Worm (Caenorhabditis elegans): ENCODE data around the gene npp-5.
A peak's percentile ranks its signal among the peaks of the same experiment; 100 is the strongest.

Gene npp-5

ce11 chrII:11634057-11634676, 34.6 kb upstream of the npp-5 start:
- TF ChIP-seq Y55F3AM.14 (GFP tag; optimal IDR thresholded peaks at IDR 0.05) = peak; percentile 91
- TF ChIP-seq mab-5 (tag; optimal IDR thresholded peaks at IDR 0.05) = peak; percentile 86
- no peak for TF ChIP-seq mbf-1 (tag; optimal IDR thresholded peaks at IDR 0.05)
- peak; percentile 95 for TF ChIP-seq nhr-129 (tag; optimal IDR thresholded peaks at IDR 0.05)
- peak; percentile 87 for TF ChIP-seq sem-4 (tag; optimal IDR thresholded peaks at IDR 0.05)
- TF ChIP-seq nhr-10 (tag; optimal IDR thresholded peaks at IDR 0.05) = no peak
- peak; percentile 78 for TF ChIP-seq ama-1 (optimal IDR thresholded peaks at IDR 0.05)
- TF ChIP-seq peb-1 (tag; optimal IDR thresholded peaks at IDR 0.05) = no peak
- peak; percentile 83 for TF ChIP-seq blmp-1 (tag; optimal IDR thresholded peaks at IDR 0.05; ENCODE audit: insufficient read depth)
- TF ChIP-seq sma-9 (GFP tag; optimal IDR thresholded peaks at IDR 0.05) = peak; percentile 93
- TF ChIP-seq sma-9 (tag; optimal IDR thresholded peaks at IDR 0.05) = no peak
- peak; percentile 87 to 94 for TF ChIP-seq mdl-1 (tag; optimal IDR thresholded peaks at IDR 0.05)
- TF ChIP-seq snpc-4 (tag; optimal IDR thresholded peaks at IDR 0.05) = peak; percentile 59
- TF ChIP-seq ztf-4 (tag; optimal IDR thresholded peaks at IDR 0.05) = peak; percentile 79
- TF ChIP-seq gmeb-1 (tag; optimal IDR thresholded peaks at IDR 0.05) = peak; percentile 59
- TF ChIP-seq lin-11 (tag; optimal IDR thresholded peaks at IDR 0.05) = peak; percentile 70
- peak; percentile 86 for TF ChIP-seq zag-1 (tag; optimal IDR thresholded peaks at IDR 0.05)
- TF ChIP-seq unc-62 (GFP tag; optimal IDR thresholded peaks at IDR 0.05) = no peak
- no peak for TF ChIP-seq ZK546.5 (tag; optimal IDR thresholded peaks at IDR 0.05)
- no peak for TF ChIP-seq alr-1 (tag; optimal IDR thresholded peaks at IDR 0.05)
- peak; percentile 89 for TF ChIP-seq egl-27 (tag; optimal IDR thresholded peaks at IDR 0.05)
- peak; percentile 88 for TF ChIP-seq fos-1 (tag; optimal IDR thresholded peaks at IDR 0.05)
- no peak for TF ChIP-seq R02D3.7 (tag; optimal IDR thresholded peaks at IDR 0.05)
- TF ChIP-seq unc-55 (GFP tag; optimal IDR thresholded peaks at IDR 0.05) = peak; percentile 75
- no peak for TF ChIP-seq ceh-16 (tag; optimal IDR thresholded peaks at IDR 0.05)
- TF ChIP-seq ceh-82 (tag; optimal IDR thresholded peaks at IDR 0.05) = peak; percentile 46
- no peak for TF ChIP-seq elt-3 (tag; optimal IDR thresholded peaks at IDR 0.05)
- peak; percentile 89 for TF ChIP-seq nhr-25 (tag; optimal IDR thresholded peaks at IDR 0.05)
- peak; percentile 96 for TF ChIP-seq F13H6.1 (tag; optimal IDR thresholded peaks at IDR 0.05)
- no peak for TF ChIP-seq ztf-1 (GFP tag; conservative IDR thresholded peaks at IDR 0.05)
- peak; percentile 90 for TF ChIP-seq crh-2 (tag; optimal IDR thresholded peaks at IDR 0.05)
- TF ChIP-seq lsy-2 (tag; optimal IDR thresholded peaks at IDR 0.05) = peak; percentile 58 to 74
- no peak for TF ChIP-seq dmd-4 (tag; optimal IDR thresholded peaks at IDR 0.05)
- TF ChIP-seq sma-3 (GFP tag; optimal IDR thresholded peaks at IDR 0.05) = peak; percentile 90
- TF ChIP-seq nhr-12 (tag; optimal IDR thresholded peaks at IDR 0.05) = no peak
- TF ChIP-seq nhr-21 (tag; optimal IDR thresholded peaks at IDR 0.05) = peak; percentile 87
- TF ChIP-seq nhr-237 (tag; optimal IDR thresholded peaks at IDR 0.05) = no peak
- no peak for TF ChIP-seq aly-2 (tag; optimal IDR thresholded peaks at IDR 0.05)
- peak; percentile 62 for TF ChIP-seq nhr-6 (tag; optimal IDR thresholded peaks at IDR 0.05)
- peak; percentile 78 for TF ChIP-seq lin-13 (GFP tag; optimal IDR thresholded peaks at IDR 0.05)
- peak; percentile 87 for TF ChIP-seq C34F6.9 (tag; optimal IDR thresholded peaks at IDR 0.05)
- TF ChIP-seq nhr-77 (tag; optimal IDR thresholded peaks at IDR 0.05) = peak; percentile 6

DNA sequence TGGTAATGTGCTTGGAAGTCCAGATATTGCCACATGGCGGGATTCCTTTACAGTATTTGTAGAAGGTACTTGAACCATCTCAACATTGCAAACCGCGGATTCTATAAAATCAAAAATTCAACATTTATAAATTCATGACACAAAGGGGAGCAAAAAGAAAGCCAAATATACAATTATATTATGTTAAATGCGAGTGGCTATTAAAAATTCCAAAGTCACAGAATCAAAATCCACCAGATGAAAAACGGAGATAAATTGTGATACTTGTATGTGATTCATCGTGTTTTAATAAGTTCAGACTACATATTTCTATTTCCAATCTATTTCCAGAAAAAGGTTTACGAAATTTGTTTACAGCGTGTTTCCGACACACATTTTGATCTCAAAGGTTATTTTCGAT, 33.9 kb upstream of the npp-5 start, which contains the start of gene din-1:
din-1 (minus strand) TSS at position 101 of the 400 bp plus-strand sequence.
- TF ChIP-seq dmd-4 (tag; optimal IDR thresholded peaks at IDR 0.05) = no peak
- TF ChIP-seq sem-4 (tag; optimal IDR thresholded peaks at IDR 0.05) = no peak
- TF ChIP-seq elt-1 (tag; optimal IDR thresholded peaks at IDR 0.05) = no peak
- TF ChIP-seq nhr-6 (tag; optimal IDR thresholded peaks at IDR 0.05) = no peak
- TF ChIP-seq peb-1 (tag; optimal IDR thresholded peaks at IDR 0.05) = no peak
- no peak for TF ChIP-seq fos-1 (tag; optimal IDR thresholded peaks at IDR 0.05)
- TF ChIP-seq R02D3.7 (tag; optimal IDR thresholded peaks at IDR 0.05) = no peak
- no peak for TF ChIP-seq sma-3 (GFP tag; optimal IDR thresholded peaks at IDR 0.05)
- TF ChIP-seq nhr-129 (tag; optimal IDR thresholded peaks at IDR 0.05) = no peak
- no peak for TF ChIP-seq mdl-1 (tag; optimal IDR thresholded peaks at IDR 0.05)
- no peak for TF ChIP-seq lin-11 (tag; optimal IDR thresholded peaks at IDR 0.05)
- no peak for TF ChIP-seq snpc-4 (tag; optimal IDR thresholded peaks at IDR 0.05)
- TF ChIP-seq nhr-12 (tag; optimal IDR thresholded peaks at IDR 0.05) = no peak
- no peak for TF ChIP-seq lin-39 (tag; optimal IDR thresholded peaks at IDR 0.05)
- TF ChIP-seq nhr-11 (tag; optimal IDR thresholded peaks at IDR 0.05) = no peak
- no peak for TF ChIP-seq skn-1 (tag; optimal IDR thresholded peaks at IDR 0.05)
- TF ChIP-seq nhr-10 (tag; optimal IDR thresholded peaks at IDR 0.05) = no peak
- TF ChIP-seq elt-3 (tag; optimal IDR thresholded peaks at IDR 0.05) = no peak
- no peak for TF ChIP-seq unc-39 (tag; optimal IDR thresholded peaks at IDR 0.05)
